Worm (Caenorhabditis elegans): Measurements from ENCODE around the gene epc-1.

Gene epc-1

ce11 chrIII:12608220-12608958 lies at the start of gene epc-1 (continued):
- TF ChIP-seq egl-27 (tag; optimal IDR thresholded peaks at IDR 0.05) (no peak), gei-8 (GFP tag; optimal IDR thresholded peaks at IDR 0.05) (peak; percentile 81), ctbp-1 (GFP tag; IDR thresholded peaks at IDR 0.05) (peak; percentile 83), php-3 (GFP tag; IDR thresholded peaks at IDR 0.05) (peak; percentile 33; the same call in 1 of the 2 replicates), T20F7.1 (GFP tag; optimal IDR thresholded peaks at IDR 0.05) (peak; percentile 85), lin-38 (GFP tag; IDR thresholded peaks at IDR 0.05) (peak; percentile 82), F10B5.3 (tag; optimal IDR thresholded peaks at IDR 0.05) (peak; percentile 26), lin-39 (tag; optimal IDR thresholded peaks at IDR 0.05) (no peak), dmd-8 (GFP tag; IDR thresholded peaks at IDR 0.05) (peak; percentile 44; the same call in 1 of the 2 replicates), nhr-76 (tag; optimal IDR thresholded peaks at IDR 0.05) (no peak), spr-1 (tag; optimal IDR thresholded peaks at IDR 0.05) (peak; percentile 83), nhr-41 (GFP tag; IDR thresholded peaks at IDR 0.05) (peak; percentile 44; the same call in 1 of the 2 replicates), unc-130 (GFP tag; optimal IDR thresholded peaks at IDR 0.05) (peak; percentile 76), unc-62 (GFP tag; optimal IDR thresholded peaks at IDR 0.05 in 1 of 2) (peak in 1 of 2 experiments; percentile 96), unc-62 (tag; optimal IDR thresholded peaks at IDR 0.05) (no peak), tra-1 (GFP tag; IDR thresholded peaks at IDR 0.05) (peak; percentile 43; the same call in 1 of the 2 replicates), daf-16 (GFP tag; optimal IDR thresholded peaks at IDR 0.05) (peak; percentile 58 to 63), daf-16 (tag; optimal IDR thresholded peaks at IDR 0.05) (peak; percentile 64), lin-13 (GFP tag; optimal IDR thresholded peaks at IDR 0.05) (peak; percentile 92), Y5F2A.4 (GFP tag; optimal IDR thresholded peaks at IDR 0.05) (peak; percentile 92), pha-4 (GFP tag; IDR thresholded peaks at IDR 0.05) (peak; percentile 75), pha-4 (tag; optimal IDR thresholded peaks at IDR 0.05) (no peak), nhr-48 (tag; optimal IDR thresholded peaks at IDR 0.05) (peak; percentile 80), ZK337.2 (GFP tag; IDR thresholded peaks at IDR 0.05) (no peak), mep-1 (tag; optimal IDR thresholded peaks at IDR 0.05) (peak; percentile 94), vab-7 (GFP tag; IDR thresholded peaks at IDR 0.05) (peak; percentile 47), ceh-82 (tag; optimal IDR thresholded peaks at IDR 0.05) (peak; percentile 18), hif-1 (tag; optimal IDR thresholded peaks at IDR 0.05) (peak; percentile 9 to 91), rbr-2 (tag; optimal IDR thresholded peaks at IDR 0.05) (peak; percentile 94), daf-19 (GFP tag; conservative IDR thresholded peaks at IDR 0.05) (no peak), cey-2 (tag; optimal IDR thresholded peaks at IDR 0.05; ENCODE audit: borderline replicate concordance, insufficient read depth) (no peak), Y75B8A.6 (GFP tag; IDR thresholded peaks at IDR 0.05) (no peak), nhr-111 (GFP tag; optimal IDR thresholded peaks at IDR 0.05) (no peak), madf-9 (GFP tag; conservative IDR thresholded peaks at IDR 0.05) (peak; percentile 66; the same call in 1 of the 2 replicates), zag-1 (tag; optimal IDR thresholded peaks at IDR 0.05) (no peak), jun-1 (tag; optimal IDR thresholded peaks at IDR 0.05) (peak; percentile 67), zip-2 (tag; optimal IDR thresholded peaks at IDR 0.05) (peak; percentile 48), aly-2 (tag; optimal IDR thresholded peaks at IDR 0.05) (no peak), mxl-3 (GFP tag; optimal IDR thresholded peaks at IDR 0.05) (peak; percentile 88), ceh-32 (tag; optimal IDR thresholded peaks at IDR 0.05; ENCODE audit: poor library complexity) (no peak), saeg-2 (GFP tag; IDR thresholded peaks at IDR 0.05) (0 out of 2 replicates have a peak, but pooled peaks have one; percentile 23), lim-7 (GFP tag; IDR thresholded peaks at IDR 0.05) (no peak), mdt-29 (GFP tag; IDR thresholded peaks at IDR 0.05) (peak; percentile 75), set-16 (GFP tag; IDR thresholded peaks at IDR 0.05) (peak; percentile 88), snpc-4 (tag; optimal IDR thresholded peaks at IDR 0.05) (no peak), fkh-10 (GFP tag; optimal IDR thresholded peaks at IDR 0.05) (peak; percentile 66), F44E2.7 (GFP tag; IDR thresholded peaks at IDR 0.05) (no peak), nhr-6 (tag; optimal IDR thresholded peaks at IDR 0.05) (peak; percentile 75), nhr-11 (tag; optimal IDR thresholded peaks at IDR 0.05) (peak; percentile 87), hlh-11 (tag; optimal IDR thresholded peaks at IDR 0.05) (peak; percentile 98)

Measured in whole organism, L4 larva.